Fruit fly (Drosophila melanogaster): Measurements from ENCODE around the gene CG32270.

The CG32270 gene

dm6 chr3L:3226458-3226783, 17.6 kb upstream of the CG32270 start:
- TF ChIP-seq h (optimal IDR thresholded peaks at IDR 0.05) (no peak), CG34422 (GFP tag; IDR thresholded peaks at IDR 0.05) (peak; percentile 4; the same call in 1 of the 3 replicates), CG8478 (optimal IDR thresholded peaks at IDR 0.05) (peak; percentile 52), cg (GFP tag; optimal IDR thresholded peaks at IDR 0.05) (peak; percentile 92), Pdp1 (GFP tag; optimal IDR thresholded peaks at IDR 0.05) (peak in 1 of 2 experiments; percentile 41), PHDP (tag; optimal IDR thresholded peaks at IDR 0.05) (no peak), crol (GFP tag; IDR thresholded peaks at IDR 0.05) (peak; percentile 82), gsb-n (tag; optimal IDR thresholded peaks at IDR 0.05) (no peak), twi (tag; optimal IDR thresholded peaks at IDR 0.05) (peak; percentile 46), sug (tag; optimal IDR thresholded peaks at IDR 0.05) (peak; percentile 48), chinmo (GFP tag; IDR thresholded peaks at IDR 0.05; ENCODE audit: partially characterized antibody) (0 out of 4 replicates have a peak, but pooled peaks have one; percentile 84), CG15479 (GFP tag; optimal IDR thresholded peaks at IDR 0.05) (peak; percentile 22), gcm (GFP tag; optimal IDR thresholded peaks at IDR 0.05) (peak; percentile 74), NFAT (GFP tag; IDR thresholded peaks at IDR 0.05) (no peak), H2.0 (GFP tag; IDR thresholded peaks at IDR 0.05) (no peak)

- TF ChIP-seq Mes4 (GFP tag; optimal IDR thresholded peaks at IDR 0.05) (no peak), CG3838 (GFP tag; optimal IDR thresholded peaks at IDR 0.05) (no peak), mam (GFP tag; optimal IDR thresholded peaks at IDR 0.05) (no peak), Doc3 (GFP tag; IDR thresholded peaks at IDR 0.05; ENCODE audit: partially characterized antibody) (0 out of 3 replicates have a peak, but pooled peaks have one; percentile 5), Spps (tag; optimal IDR thresholded peaks at IDR 0.05) (no peak), CG14860 (GFP tag; IDR thresholded peaks at IDR 0.05; ENCODE audit: partially characterized antibody) (no peak), Hey (tag; optimal IDR thresholded peaks at IDR 0.05) (no peak), fd64A (GFP tag; optimal IDR thresholded peaks at IDR 0.05) (no peak), bigmax (GFP tag; optimal IDR thresholded peaks at IDR 0.05) (no peak), CG31365 (tag; optimal IDR thresholded peaks at IDR 0.05) (no peak), CG7987 (GFP tag; optimal IDR thresholded peaks at IDR 0.05) (peak; percentile 54), psq (GFP tag; optimal IDR thresholded peaks at IDR 0.05) (peak; percentile 18), cg (GFP tag; optimal IDR thresholded peaks at IDR 0.05) (peak; percentile 100), CG17568 (GFP tag; optimal IDR thresholded peaks at IDR 0.05) (no peak), unc-4 (GFP tag; IDR thresholded peaks at IDR 0.05; ENCODE audit: partially characterized antibody) (0 out of 2 replicates have a peak, but pooled peaks have one; percentile 21), sens-2 (GFP tag; IDR thresholded peaks at IDR 0.05) (no peak), Sry-δ (GFP tag; optimal IDR thresholded peaks at IDR 0.05) (no peak), dpn (GFP tag; optimal IDR thresholded peaks at IDR 0.05) (peak in 1 of 2 experiments; percentile 17), ken (GFP tag; IDR thresholded peaks at IDR 0.05) (no peak), C15 (GFP tag; IDR thresholded peaks at IDR 0.05) (no peak), lmd (GFP tag; IDR thresholded peaks at IDR 0.05) (no peak), maf-S (GFP tag; optimal IDR thresholded peaks at IDR 0.05) (no peak), HmgZ (tag; optimal IDR thresholded peaks at IDR 0.05) (no peak), ftz-f1 (GFP tag; optimal IDR thresholded peaks at IDR 0.05) (peak; percentile 34), pzg (GFP tag; optimal IDR thresholded peaks at IDR 0.05) (peak; percentile 7), CG14050 (GFP tag; IDR thresholded peaks at IDR 0.05) (no peak), NfI (GFP tag; optimal IDR thresholded peaks at IDR 0.05) (peak; percentile 6), CG10654 (GFP tag; optimal IDR thresholded peaks at IDR 0.05) (no peak), bowl (GFP tag; IDR thresholded peaks at IDR 0.05) (no peak), Fer1 (GFP tag; optimal IDR thresholded peaks at IDR 0.05) (peak; percentile 26), pros (GFP tag; optimal IDR thresholded peaks at IDR 0.05) (peak; percentile 58), seq (GFP tag; IDR thresholded peaks at IDR 0.05) (no peak), Nf-YB (GFP tag; optimal IDR thresholded peaks at IDR 0.05) (no peak), CG12942 (GFP tag; optimal IDR thresholded peaks at IDR 0.05) (no peak), Aef1 (GFP tag; IDR thresholded peaks at IDR 0.05) (no peak), CG10959 (GFP tag; IDR thresholded peaks at IDR 0.05) (no peak)
These were observed 17.1 kb upstream of the CG32270 start for dm6 chr3L:3225769-3226457.
